Worm (Caenorhabditis elegans) whole organism, L2 larva: ENCODE measurements around the gene Y65A5A.2.

ENCODE experiments used
- C34F6.9 ChIP-seq: fragments of 150-350 bp; optimal IDR thresholded peaks from 2 replicates; lab custom pipeline; 2014; ENCODE audit warnings: missing biosample characterization, missing genetic modification characterization
- F13H6.1 ChIP-seq: sonication (generic microtip); optimal IDR thresholded peaks from 2 replicates; lab custom pipeline; 2016; ENCODE audit warnings: missing genetic modification characterization, missing compliant biosample characterization
- R02D3.7 ChIP-seq: fragments of 150-350 bp; optimal IDR thresholded peaks from 2 replicates; lab custom pipeline; 2014; ENCODE audit warnings: missing biosample characterization, missing genetic modification characterization
- Y55F3AM.14 ChIP-seq: fragments of 200-800 bp; sonication (Bioruptor generic); optimal IDR thresholded peaks from 2 replicates; lab custom pipeline; 2018; ENCODE audit warnings: mild to moderate bottlenecking, missing genetic modification characterization, missing compliant biosample characterization
- ZK546.5 ChIP-seq: sonication (generic microtip); optimal IDR thresholded peaks from 2 replicates; lab custom pipeline; 2017; ENCODE audit warnings: missing biosample characterization, missing genetic modification characterization
- alr-1 ChIP-seq: fragments of 150-350 bp; optimal IDR thresholded peaks from 2 replicates; lab custom pipeline; 2014; ENCODE audit warnings: missing biosample characterization, missing genetic modification characterization
- aly-2 ChIP-seq: fragments of 150-350 bp; optimal IDR thresholded peaks from 2 replicates; lab custom pipeline; 2014; ENCODE audit warnings: missing biosample characterization, missing genetic modification characterization
- ama-1 ChIP-seq: fragments of 150-350 bp; optimal IDR thresholded peaks from 2 replicates; lab custom pipeline; 2018; ENCODE audit warnings: inconsistent platforms
- blmp-1 ChIP-seq: sonication (generic microtip); optimal IDR thresholded peaks from 2 replicates; lab custom pipeline; 2017; ENCODE audit warnings: missing genetic modification characterization, mild to moderate bottlenecking, missing compliant biosample characterization, antibody characterized with exemption, moderate library complexity; ENCODE audit not compliant: insufficient read depth
- ceh-16 ChIP-seq: fragments of 150-350 bp; optimal IDR thresholded peaks from 2 replicates; lab custom pipeline; 2014; ENCODE audit warnings: missing biosample characterization, missing genetic modification characterization
- ceh-82 ChIP-seq: fragments of 150-350 bp; optimal IDR thresholded peaks from 2 replicates; lab custom pipeline; 2014; ENCODE audit warnings: missing biosample characterization, missing genetic modification characterization
- crh-2 ChIP-seq: sonication (generic microtip); optimal IDR thresholded peaks from 2 replicates; lab custom pipeline; 2017; ENCODE audit warnings: missing biosample characterization, missing genetic modification characterization
- dmd-4 ChIP-seq: sonication (generic microtip); optimal IDR thresholded peaks from 2 replicates; lab custom pipeline; 2017; ENCODE audit warnings: missing biosample characterization, missing genetic modification characterization
- egl-27 ChIP-seq: sonication (generic microtip); optimal IDR thresholded peaks from 3 replicates; lab custom pipeline; 2017; ENCODE audit warnings: missing biosample characterization, missing genetic modification reagents, missing genetic modification characterization
- elt-1 ChIP-seq: fragments of 150-350 bp; optimal IDR thresholded peaks from 2 replicates; lab custom pipeline; 2014; ENCODE audit warnings: missing biosample characterization, missing genetic modification characterization
- elt-3 ChIP-seq: sonication (generic microtip); optimal IDR thresholded peaks from 2 replicates; lab custom pipeline; 2017; ENCODE audit warnings: missing biosample characterization, missing genetic modification characterization
- fos-1 ChIP-seq: fragments of 150-350 bp; optimal IDR thresholded peaks from 2 replicates; lab custom pipeline; 2014; ENCODE audit warnings: missing biosample characterization, missing genetic modification characterization
- gmeb-1 ChIP-seq: fragments of 150-350 bp; optimal IDR thresholded peaks from 2 replicates; lab custom pipeline; 2014; ENCODE audit warnings: missing biosample characterization, missing genetic modification characterization
- lin-11 ChIP-seq: fragments of 150-350 bp; sonication (generic microtip); optimal IDR thresholded peaks from 2 replicates; lab custom pipeline; 2014; ENCODE audit warnings: missing biosample characterization, missing genetic modification characterization, inconsistent platforms, mixed read lengths
- lin-13 ChIP-seq: fragments of 150-350 bp; optimal IDR thresholded peaks from 2 replicates; lab custom pipeline; 2014; ENCODE audit warnings: missing biosample characterization, missing genetic modification reagents, missing genetic modification characterization
- lin-39 ChIP-seq: fragments of 150-350 bp; optimal IDR thresholded peaks from 2 replicates; lab custom pipeline; 2014; ENCODE audit warnings: missing biosample characterization, missing genetic modification reagents, missing genetic modification characterization
- lsy-2 ChIP-seq, 2 experiments: fragments of 150-350 bp in 1 of 2; sonication (generic microtip) in 1 of 2; optimal IDR thresholded peaks; 2 replicates each; lab custom pipeline; 2014 to 2017; ENCODE audit warnings: missing biosample characterization in 2 of 2, missing genetic modification characterization in 2 of 2
- mab-5 ChIP-seq: fragments of 150-350 bp; optimal IDR thresholded peaks from 2 replicates; lab custom pipeline; 2014; ENCODE audit warnings: missing biosample characterization, missing genetic modification characterization
- mbf-1 ChIP-seq: sonication (generic microtip); optimal IDR thresholded peaks from 2 replicates; lab custom pipeline; 2017; ENCODE audit warnings: missing biosample characterization, missing genetic modification characterization
- mdl-1 ChIP-seq, 2 experiments: fragments of 150-350 bp in 1 of 2; sonication (generic microtip) in 1 of 2; optimal IDR thresholded peaks; 2 replicates each; lab custom pipeline; 2017; ENCODE audit warnings: missing biosample characterization in 2 of 2, missing genetic modification characterization in 2 of 2
- nhr-10 ChIP-seq: sonication (generic microtip); optimal IDR thresholded peaks from 2 replicates; lab custom pipeline; 2017; ENCODE audit warnings: missing biosample characterization, missing genetic modification characterization
- nhr-11 ChIP-seq: fragments of 150-350 bp; optimal IDR thresholded peaks from 2 replicates; lab custom pipeline; 2014; ENCODE audit warnings: missing biosample characterization, missing genetic modification characterization
- nhr-12 ChIP-seq: fragments of 150-350 bp; optimal IDR thresholded peaks from 2 replicates; lab custom pipeline; 2014; ENCODE audit warnings: missing biosample characterization, missing genetic modification characterization
- nhr-129 ChIP-seq: fragments of 150-350 bp; optimal IDR thresholded peaks from 2 replicates; lab custom pipeline; 2014; ENCODE audit warnings: missing biosample characterization, missing genetic modification characterization
- nhr-21 ChIP-seq: fragments of 150-350 bp; optimal IDR thresholded peaks from 2 replicates; lab custom pipeline; 2014; ENCODE audit warnings: missing biosample characterization, missing genetic modification characterization
- nhr-23 ChIP-seq: fragments of 150-350 bp; optimal IDR thresholded peaks from 2 replicates; lab custom pipeline; 2014; ENCODE audit warnings: missing biosample characterization, missing genetic modification reagents, missing genetic modification characterization
- nhr-237 ChIP-seq: fragments of 150-350 bp; optimal IDR thresholded peaks from 2 replicates; lab custom pipeline; 2014; ENCODE audit warnings: missing biosample characterization, missing genetic modification characterization
- nhr-25 ChIP-seq: fragments of 150-350 bp; sonication (generic microtip); optimal IDR thresholded peaks from 3 replicates; lab custom pipeline; 2014; ENCODE audit warnings: missing biosample characterization, missing genetic modification characterization
- nhr-6 ChIP-seq: fragments of 150-350 bp; optimal IDR thresholded peaks from 2 replicates; lab custom pipeline; 2014; ENCODE audit warnings: missing biosample characterization, missing genetic modification characterization
- nhr-77 ChIP-seq: fragments of 150-350 bp; optimal IDR thresholded peaks from 2 replicates; lab custom pipeline; 2014; ENCODE audit warnings: missing biosample characterization, missing genetic modification characterization
- peb-1 ChIP-seq: fragments of 150-350 bp; optimal IDR thresholded peaks from 2 replicates; lab custom pipeline; 2014; ENCODE audit warnings: missing biosample characterization, missing genetic modification characterization
- sem-4 ChIP-seq: fragments of 150-350 bp; optimal IDR thresholded peaks from 2 replicates; lab custom pipeline; 2014; ENCODE audit warnings: missing biosample characterization, missing genetic modification reagents, missing genetic modification characterization
- skn-1 ChIP-seq: sonication (generic microtip); optimal IDR thresholded peaks from 2 replicates; lab custom pipeline; 2017; ENCODE audit warnings: missing biosample characterization, missing genetic modification characterization
- sma-3 ChIP-seq: sonication (generic microtip); optimal IDR thresholded peaks from 2 replicates; lab custom pipeline; 2016; ENCODE audit warnings: missing genetic modification reagents, missing genetic modification characterization, missing compliant biosample characterization
- sma-9 ChIP-seq, 2 experiments: fragments of 150-350 bp in 1 of 2; sonication (generic microtip) in 1 of 2; optimal IDR thresholded peaks; 2 replicates each; lab custom pipeline; 2014 to 2016; ENCODE audit warnings: missing genetic modification characterization in 2 of 2, mild to moderate bottlenecking in 1 of 2, missing biosample characterization in 1 of 2, missing compliant biosample characterization in 1 of 2, missing genetic modification reagents in 1 of 2, moderate library complexity in 1 of 2
- snpc-4 ChIP-seq: fragments of 150-350 bp; optimal IDR thresholded peaks from 2 replicates; lab custom pipeline; 2014; ENCODE audit warnings: missing biosample characterization, missing genetic modification characterization
- unc-39 ChIP-seq: fragments of 150-350 bp; optimal IDR thresholded peaks from 2 replicates; lab custom pipeline; 2014; ENCODE audit warnings: missing biosample characterization, missing genetic modification characterization
- unc-55 ChIP-seq: fragments of 150-350 bp; sonication (generic microtip); optimal IDR thresholded peaks from 3 replicates; lab custom pipeline; 2014; ENCODE audit warnings: missing biosample characterization, missing genetic modification reagents, missing genetic modification characterization
- unc-62 ChIP-seq: fragments of 150-350 bp; optimal IDR thresholded peaks from 2 replicates; lab custom pipeline; 2014; ENCODE audit warnings: missing biosample characterization, missing genetic modification reagents, missing genetic modification characterization
- zag-1 ChIP-seq: fragments of 150-350 bp; optimal IDR thresholded peaks from 2 replicates; lab custom pipeline; 2014; ENCODE audit warnings: missing biosample characterization, missing genetic modification characterization
- ztf-1 ChIP-seq: fragments of 200-800 bp; sonication (Bioruptor generic); conservative IDR thresholded peaks from 2 replicates; pipeline ENCODE4 v1.3.6; 2022; ENCODE audit warnings: missing genetic modification characterization, missing compliant biosample characterization
- ztf-11 ChIP-seq: sonication (generic microtip); optimal IDR thresholded peaks from 2 replicates; lab custom pipeline; 2017; ENCODE audit warnings: missing biosample characterization, missing genetic modification characterization
- ztf-4 ChIP-seq: fragments of 150-350 bp; optimal IDR thresholded peaks from 2 replicates; lab custom pipeline; 2014; ENCODE audit warnings: missing biosample characterization, missing genetic modification characterization

The Y65A5A.2 gene

ce11 chrIV:16388136-16388635, 23.6 kb upstream of the Y65A5A.2 start:
- TF ChIP-seq unc-55 (GFP tag; lab: Kevin White, UChicago) (peak; percentile 59), crh-2 (tag; lab: Kevin White, UChicago) (peak; percentile 28), nhr-10 (no peak), sma-9 (GFP tag; optimal IDR thresholded peaks at IDR 0.05; lab: Kevin White, UChicago) (peak; percentile 46), sma-9 (tag; optimal IDR thresholded peaks at IDR 0.05; lab: Kevin White, UChicago) (no peak), sma-3 (GFP tag; lab: Kevin White, UChicago) (peak; percentile 21), elt-3 (tag; lab: Kevin White, UChicago) (no peak), nhr-129 (tag; lab: Kevin White, UChicago) (peak; percentile 66), Y55F3AM.14 (GFP tag; lab: Kevin White, UChicago) (peak; percentile 19), lin-11 (tag; lab: Kevin White, UChicago) (peak; percentile 9)

ce11 chrIV:16388856-16389461, 22.9 kb upstream of the Y65A5A.2 start:
- TF ChIP-seq peb-1 (tag; lab: Kevin White, UChicago) (no peak), alr-1 (no peak), lin-13 (GFP tag; lab: Kevin White, UChicago) (peak; percentile 57), sem-4 (tag; lab: Kevin White, UChicago) (no peak), unc-62 (GFP tag; lab: Kevin White, UChicago) (no peak), lin-11 (tag; lab: Kevin White, UChicago) (peak; percentile 35), egl-27 (tag; lab: Kevin White, UChicago) (no peak), nhr-21 (tag; lab: Kevin White, UChicago) (peak; percentile 20), nhr-129 (tag; lab: Kevin White, UChicago) (peak; percentile 77), Y55F3AM.14 (GFP tag; lab: Kevin White, UChicago) (peak; percentile 56), ama-1 (no peak), C34F6.9 (tag; lab: Kevin White, UChicago) (peak; percentile 50), R02D3.7 (tag; lab: Kevin White, UChicago) (no peak), unc-55 (GFP tag; lab: Kevin White, UChicago) (peak; percentile 78), ztf-1 (no peak), nhr-10 (no peak), dmd-4 (tag; lab: Kevin White, UChicago) (no peak), mbf-1 (tag; lab: Kevin White, UChicago) (no peak), nhr-77 (tag; lab: Kevin White, UChicago) (no peak), aly-2 (tag; lab: Kevin White, UChicago) (no peak), blmp-1 (no peak), mab-5 (tag; lab: Kevin White, UChicago) (peak; percentile 13), lsy-2 (tag; optimal IDR thresholded peaks at IDR 0.05; lab: Kevin White, UChicago) (peak in 1 of 2 experiments; percentile 67), nhr-237 (no peak), elt-3 (tag; lab: Kevin White, UChicago) (no peak), gmeb-1 (tag; lab: Kevin White, UChicago) (peak; percentile 9), lin-39 (no peak), nhr-25 (tag; lab: Kevin White, UChicago) (no peak), fos-1 (tag; lab: Kevin White, UChicago) (peak; percentile 18), ceh-16 (tag; lab: Kevin White, UChicago) (no peak), nhr-6 (tag; lab: Kevin White, UChicago) (no peak), elt-1 (no peak), nhr-11 (tag; lab: Kevin White, UChicago) (no peak), skn-1 (tag; lab: Kevin White, UChicago) (no peak), ztf-4 (tag; lab: Kevin White, UChicago) (no peak), nhr-12 (tag; lab: Kevin White, UChicago) (no peak), ceh-82 (no peak), sma-9 (GFP tag; optimal IDR thresholded peaks at IDR 0.05; lab: Kevin White, UChicago) (peak; percentile 51), sma-9 (tag; optimal IDR thresholded peaks at IDR 0.05; lab: Kevin White, UChicago) (no peak), ZK546.5 (no peak), sma-3 (GFP tag; lab: Kevin White, UChicago) (peak; percentile 50), zag-1 (no peak), F13H6.1 (tag; lab: Kevin White, UChicago) (peak; percentile 17), mdl-1 (tag; optimal IDR thresholded peaks at IDR 0.05; lab: Kevin White, UChicago) (no peak), crh-2 (tag; lab: Kevin White, UChicago) (peak; percentile 66), ztf-11 (tag; lab: Kevin White, UChicago) (no peak), snpc-4 (tag; lab: Kevin White, UChicago) (peak; percentile 8), nhr-23 (no peak), unc-39 (tag; lab: Kevin White, UChicago) (no peak)
